Worm (Caenorhabditis elegans): ENCODE measurements around the gene Y54G2A.26.

DNA sequence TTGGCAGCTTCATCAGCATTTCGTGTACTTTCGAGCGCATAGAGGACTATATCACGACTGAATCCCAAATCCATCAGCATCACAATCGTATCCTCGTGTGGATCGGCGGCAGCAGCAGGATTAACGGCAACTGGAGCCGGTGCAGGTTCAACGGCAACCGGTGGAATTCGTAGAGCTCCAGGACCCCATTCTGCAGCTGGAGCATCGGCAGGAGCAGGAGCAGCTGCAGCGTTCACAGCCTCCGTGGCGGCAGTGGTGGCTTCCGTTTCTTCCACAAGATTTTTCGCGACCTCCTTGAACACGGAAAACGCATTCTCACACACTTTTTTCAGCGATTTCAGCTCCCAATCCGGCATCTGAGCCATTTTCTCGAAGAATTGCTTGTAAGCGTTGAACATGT is 48.9 kb upstream of the Y54G2A.26 start:
- no peak for TF ChIP-seq npax-4 (tag; optimal IDR thresholded peaks at IDR 0.05)
- TF ChIP-seq ceh-9 (tag; optimal IDR thresholded peaks at IDR 0.05), result no peak
- TF ChIP-seq ceh-6 (GFP tag; optimal IDR thresholded peaks at IDR 0.05), result no peak
